Fruit fly (Drosophila melanogaster) Kc167 (cell line): Measurements from ENCODE around the gene Hnf4.

Experiments
- Myc ChIP-seq: fragments of >200 bp; optimal IDR thresholded peaks from 2 replicates; lab custom pipeline; 2017; ENCODE audit warnings: missing external identifiers
- Sin3A ChIP-seq: fragments of >200 bp; optimal IDR thresholded peaks from 2 replicates; lab custom pipeline; 2018; ENCODE audit warnings: missing external identifiers

DNA sequence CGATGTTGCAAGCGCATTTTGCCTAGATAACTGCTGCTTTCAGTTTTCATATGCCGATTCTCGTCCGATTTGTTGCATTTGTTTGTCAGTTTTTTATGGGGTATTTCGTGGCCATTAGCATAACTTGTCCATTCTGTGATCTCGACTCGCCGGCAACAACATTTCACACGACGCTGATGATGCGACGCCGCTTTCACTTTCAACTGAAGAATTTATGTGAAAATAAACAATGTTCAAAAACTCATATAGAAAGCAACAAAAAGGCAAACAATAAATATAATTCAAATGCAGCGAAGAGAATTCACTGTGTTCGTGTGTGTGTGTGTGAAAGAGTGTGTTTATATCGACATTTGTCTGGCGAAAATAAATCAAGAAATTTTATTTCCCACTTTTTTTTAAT, 25.6 kb upstream of the Hnf4 start:
- TF ChIP-seq Sin3A (lab: Kevin White, UChicago) (no peak), Myc (no peak)
